Fruit fly (Drosophila melanogaster): Measurements from ENCODE around the gene CG2901.

dm6 chrX:3837628-3838027 is 9.6 kb downstream of the CG2901 start:
- TF ChIP-seq usp (GFP tag; optimal IDR thresholded peaks at IDR 0.05) = no peak
- no peak for TF ChIP-seq Dll (optimal IDR thresholded peaks at IDR 0.05)
- TF ChIP-seq EcR (GFP tag; optimal IDR thresholded peaks at IDR 0.05) = no peak
- no peak for TF ChIP-seq CG8478 (optimal IDR thresholded peaks at IDR 0.05)
- TF ChIP-seq psq (optimal IDR thresholded peaks at IDR 0.05) = no peak
- no peak for TF ChIP-seq pan (optimal IDR thresholded peaks at IDR 0.05)

Data from whole organism.